Fruit fly (Drosophila melanogaster) whole organism, embryonic: Measurements from ENCODE around the gene Tom40.
A peak's percentile ranks its signal among the peaks of the same experiment; 100 is the strongest.

Experiments
- ATbp ChIP-seq: fragments of 200-800 bp; sonication (Bioruptor generic); optimal IDR thresholded peaks from 2 replicates; lab custom pipeline; 2017; ENCODE audit warnings: missing biosample characterization, mild to moderate bottlenecking, missing genetic modification characterization, missing genetic modification reagents
- Blimp-1 ChIP-seq: fragments of 200-800 bp; sonication (Bioruptor generic); optimal IDR thresholded peaks from 3 replicates; lab custom pipeline; 2018; ENCODE audit warnings: missing biosample characterization, missing genetic modification characterization, mild to moderate bottlenecking, moderate library complexity, missing genetic modification reagents
- CG11695 ChIP-seq: fragments of 200-800 bp; sonication (Bioruptor generic); IDR thresholded peaks from 3 replicates; pipeline ENCODE4 v1.3.6; 2022; ENCODE audit warnings: missing biosample characterization, missing genetic modification characterization
- CG12299 ChIP-seq: fragments of 200-800 bp; sonication (Bioruptor generic); optimal IDR thresholded peaks from 2 replicates; lab custom pipeline; 2018; ENCODE audit warnings: missing biosample characterization, mild to moderate bottlenecking, missing genetic modification characterization
- CG12769 ChIP-seq: fragments of 200-800 bp; sonication (Bioruptor generic); optimal IDR thresholded peaks from 2 replicates; lab custom pipeline; 2019; ENCODE audit warnings: missing biosample characterization, mild to moderate bottlenecking, missing genetic modification characterization, moderate library complexity
- CG13296 ChIP-seq: fragments of 200-800 bp; sonication (Bioruptor generic); optimal IDR thresholded peaks from 3 replicates; lab custom pipeline; 2018; ENCODE audit warnings: missing biosample characterization, mild to moderate bottlenecking, missing genetic modification characterization
- CG13894 ChIP-seq: fragments of 200-800 bp; sonication (Bioruptor generic); optimal IDR thresholded peaks from 3 replicates; lab custom pipeline; 2018; ENCODE audit warnings: missing biosample characterization, mild to moderate bottlenecking, missing genetic modification characterization, moderate library complexity
- CG15073 ChIP-seq: fragments of 200-800 bp; sonication (Bioruptor generic); optimal IDR thresholded peaks from 2 replicates; lab custom pipeline; 2016; ENCODE audit warnings: missing biosample characterization, missing genetic modification characterization
- CG15601 ChIP-seq: fragments of 200-800 bp; sonication (Bioruptor generic); optimal IDR thresholded peaks from 3 replicates; lab custom pipeline; 2019; ENCODE audit warnings: missing biosample characterization, mild to moderate bottlenecking, missing genetic modification characterization, moderate library complexity
- CG1603 ChIP-seq: fragments of 200-800 bp; sonication (Bioruptor generic); optimal IDR thresholded peaks from 2 replicates; lab custom pipeline; 2019; ENCODE audit warnings: missing biosample characterization, mild to moderate bottlenecking, missing genetic modification characterization, moderate library complexity
- CG2120 ChIP-seq: fragments of 200-800 bp; sonication (Bioruptor generic); optimal IDR thresholded peaks from 3 replicates; lab custom pipeline; 2016; ENCODE audit warnings: missing biosample characterization, missing genetic modification characterization
- CG2129 ChIP-seq: fragments of 200-800 bp; sonication (Bioruptor generic); IDR thresholded peaks from 2 replicates; pipeline ENCODE4 v1.3.6; 2022; ENCODE audit warnings: missing biosample characterization, missing genetic modification characterization; ENCODE audit not compliant: partially characterized antibody
- CG2199 ChIP-seq: fragments of 200-800 bp; sonication (Bioruptor generic); IDR thresholded peaks from 3 replicates; pipeline ENCODE4 v1.3.6; 2022; ENCODE audit warnings: missing biosample characterization, missing genetic modification characterization
- CG2889 ChIP-seq: fragments of 200-800 bp; sonication (Bioruptor generic); IDR thresholded peaks from 3 replicates; pipeline ENCODE4 v1.3.6; 2022; ENCODE audit warnings: missing biosample characterization, missing genetic modification characterization
- CG3838 ChIP-seq: fragments of 200-800 bp; sonication (Bioruptor generic); optimal IDR thresholded peaks from 3 replicates; lab custom pipeline; 2016; ENCODE audit warnings: missing biosample characterization, missing genetic modification characterization
- CG42726 ChIP-seq: fragments of 200-800 bp; sonication (Bioruptor generic); IDR thresholded peaks from 2 replicates; pipeline ENCODE4 v1.3.6; 2022; ENCODE audit warnings: missing biosample characterization, missing genetic modification characterization; ENCODE audit not compliant: partially characterized antibody
- CG7839 ChIP-seq: fragments of 200-800 bp; sonication (Bioruptor generic); optimal IDR thresholded peaks from 3 replicates; lab custom pipeline; 2018; ENCODE audit warnings: missing biosample characterization, mild to moderate bottlenecking, missing genetic modification characterization, moderate library complexity
- CG8281 ChIP-seq: fragments of 200-800 bp; sonication (Bioruptor generic); optimal IDR thresholded peaks from 2 replicates; lab custom pipeline; 2018; ENCODE audit warnings: missing biosample characterization, mild to moderate bottlenecking, missing genetic modification characterization, moderate library complexity
- Chrac-16 ChIP-seq: fragments of 200-800 bp; sonication (Bioruptor generic); optimal IDR thresholded peaks from 3 replicates; lab custom pipeline; 2016; ENCODE audit warnings: missing biosample characterization, missing genetic modification characterization
- Doc2 ChIP-seq: fragments of 200-800 bp; sonication (Bioruptor generic); IDR thresholded peaks from 2 replicates; pipeline ENCODE4 v1.3.6; 2022; ENCODE audit warnings: missing biosample characterization, missing genetic modification characterization
- Gug ChIP-seq: fragments of 200-800 bp; sonication (Bioruptor generic); IDR thresholded peaks from 4 replicates; pipeline ENCODE4 v1.3.6; 2022; ENCODE audit warnings: missing biosample characterization, missing genetic modification characterization
- H2.0 ChIP-seq: fragments of 200-800 bp; sonication (Bioruptor generic); IDR thresholded peaks from 2 replicates; pipeline ENCODE4 v1.3.6; 2022; ENCODE audit warnings: missing biosample characterization, missing genetic modification characterization
- HHEX ChIP-seq: fragments of 200-800 bp; sonication (Bioruptor generic); optimal IDR thresholded peaks from 3 replicates; lab custom pipeline; 2017; ENCODE audit warnings: missing biosample characterization, mild to moderate bottlenecking, missing genetic modification characterization, missing genetic modification reagents
- HLH3B ChIP-seq: fragments of 200-800 bp; sonication (Bioruptor generic); IDR thresholded peaks from 2 replicates; pipeline ENCODE4 v1.3.6; 2022; ENCODE audit warnings: missing biosample characterization, missing genetic modification characterization
- Hmx ChIP-seq: fragments of 200-800 bp; sonication (Bioruptor generic); optimal IDR thresholded peaks from 2 replicates; lab custom pipeline; 2016; ENCODE audit warnings: missing biosample characterization, missing genetic modification characterization
- Lpt ChIP-seq: fragments of >200 bp; optimal IDR thresholded peaks from 2 replicates; lab custom pipeline; 2018; ENCODE audit warnings: missing biosample characterization, missing genetic modification characterization
- NfI ChIP-seq: fragments of 200-800 bp; sonication (Bioruptor generic); optimal IDR thresholded peaks from 3 replicates; lab custom pipeline; 2018; ENCODE audit warnings: missing biosample characterization, mild to moderate bottlenecking, missing genetic modification characterization, moderate library complexity
- Opbp ChIP-seq: fragments of 200-800 bp; sonication (Bioruptor generic); IDR thresholded peaks from 3 replicates; pipeline ENCODE4 v1.3.6; 2022; ENCODE audit warnings: missing biosample characterization, missing genetic modification characterization; ENCODE audit not compliant: partially characterized antibody
- PHDP ChIP-seq: fragments of 200-800 bp; sonication (Bioruptor generic); optimal IDR thresholded peaks from 3 replicates; lab custom pipeline; 2018; ENCODE audit warnings: missing biosample characterization, mild to moderate bottlenecking, missing genetic modification characterization, moderate library complexity
- Pdp1 ChIP-seq, 2 experiments: fragments of 200-800 bp; sonication (Bioruptor generic); optimal IDR thresholded peaks; 3 replicates each; lab custom pipeline; 2016; ENCODE audit warnings: missing biosample characterization in 2 of 2, missing genetic modification characterization in 2 of 2, mild to moderate bottlenecking in 1 of 2, moderate library complexity in 1 of 2
- Xbp1 ChIP-seq: fragments of 200-800 bp; sonication (Bioruptor generic); optimal IDR thresholded peaks from 3 replicates; lab custom pipeline; 2016; ENCODE audit warnings: missing biosample characterization, mild to moderate bottlenecking, missing genetic modification characterization
- cato ChIP-seq: fragments of 200-800 bp; sonication (Bioruptor generic); optimal IDR thresholded peaks from 2 replicates; lab custom pipeline; 2016; ENCODE audit warnings: missing biosample characterization, missing genetic modification characterization, borderline replicate concordance
- chif ChIP-seq, 2 experiments: fragments of 200-800 bp; sonication (Bioruptor generic); optimal IDR thresholded peaks; 3 replicates each; lab custom pipeline; 2016; ENCODE audit warnings: missing biosample characterization in 2 of 2, missing genetic modification characterization in 2 of 2
- dati ChIP-seq: fragments of 200-800 bp; sonication (Bioruptor generic); IDR thresholded peaks from 2 replicates; pipeline ENCODE4 v1.3.6; 2022; ENCODE audit warnings: missing biosample characterization, missing genetic modification characterization
- dimm ChIP-seq: fragments of 200-800 bp; sonication (Bioruptor generic); IDR thresholded peaks from 2 replicates; pipeline ENCODE4 v1.3.6; 2022; ENCODE audit warnings: missing biosample characterization, missing genetic modification characterization
- esg ChIP-seq: fragments of 200-800 bp; sonication (Bioruptor generic); conservative IDR thresholded peaks from 2 replicates; pipeline ENCODE4 v1.3.6; 2022; ENCODE audit warnings: missing biosample characterization, missing genetic modification characterization
- exex ChIP-seq: fragments of 200-800 bp; sonication (Bioruptor generic); optimal IDR thresholded peaks from 4 replicates; lab custom pipeline; 2018; ENCODE audit warnings: missing biosample characterization, mild to moderate bottlenecking, missing genetic modification characterization, moderate library complexity
- gem ChIP-seq: fragments of 200-800 bp; sonication (Bioruptor generic); optimal IDR thresholded peaks from 2 replicates; lab custom pipeline; 2019; ENCODE audit warnings: missing biosample characterization, mild to moderate bottlenecking, missing genetic modification characterization, moderate library complexity
- grn ChIP-seq: fragments of 200-800 bp; sonication (Bioruptor generic); optimal IDR thresholded peaks from 3 replicates; lab custom pipeline; 2017; ENCODE audit warnings: missing biosample characterization, missing genetic modification characterization
- gsb ChIP-seq: fragments of 200-800 bp; sonication (Bioruptor generic); IDR thresholded peaks from 2 replicates; pipeline ENCODE4 v1.3.6; 2022; ENCODE audit warnings: missing biosample characterization, missing genetic modification characterization
- nau ChIP-seq: fragments of 200-800 bp; sonication (Bioruptor generic); optimal IDR thresholded peaks from 3 replicates; lab custom pipeline; 2017; ENCODE audit warnings: missing biosample characterization, mild to moderate bottlenecking, missing genetic modification characterization, missing genetic modification reagents
- nmo ChIP-seq: fragments of 200-800 bp; sonication (Bioruptor generic); optimal IDR thresholded peaks from 2 replicates; lab custom pipeline; 2018; ENCODE audit warnings: missing biosample characterization, mild to moderate bottlenecking, missing genetic modification characterization, moderate library complexity
- pb ChIP-seq: fragments of 200-800 bp; sonication (Bioruptor generic); optimal IDR thresholded peaks from 3 replicates; lab custom pipeline; 2016; ENCODE audit warnings: missing biosample characterization, missing genetic modification characterization
- pfk ChIP-seq: fragments of 200-800 bp; sonication (Bioruptor generic); optimal IDR thresholded peaks from 2 replicates; lab custom pipeline; 2018; ENCODE audit warnings: missing biosample characterization, mild to moderate bottlenecking, missing genetic modification characterization, moderate library complexity
- pum ChIP-seq: fragments of 200-800 bp; sonication (Bioruptor generic); optimal IDR thresholded peaks from 2 replicates; lab custom pipeline; 2016; ENCODE audit warnings: missing biosample characterization, missing genetic modification characterization
- row ChIP-seq: fragments of 200-800 bp; sonication (Bioruptor generic); IDR thresholded peaks from 3 replicates; pipeline ENCODE4 v1.3.6; 2022; ENCODE audit warnings: missing biosample characterization, missing genetic modification characterization
- sim ChIP-seq: fragments of 200-800 bp; sonication (Bioruptor generic); IDR thresholded peaks from 2 replicates; pipeline ENCODE4 v1.3.6; 2022; ENCODE audit warnings: missing biosample characterization, missing genetic modification characterization
- so ChIP-seq: fragments of 200-800 bp; sonication (Bioruptor generic); IDR thresholded peaks from 3 replicates; pipeline ENCODE4 v1.3.6; 2022; ENCODE audit warnings: missing biosample characterization, missing genetic modification characterization
- sob ChIP-seq: fragments of 200-800 bp; sonication (Bioruptor generic); IDR thresholded peaks from 2 replicates; pipeline ENCODE4 v1.3.6; 2022; ENCODE audit warnings: missing biosample characterization, missing genetic modification characterization
- trh ChIP-seq: fragments of 200-800 bp; sonication (Bioruptor generic); optimal IDR thresholded peaks from 2 replicates; lab custom pipeline; 2016; ENCODE audit warnings: missing biosample characterization, missing genetic modification characterization
- wdn ChIP-seq: fragments of 200-800 bp; sonication (Bioruptor generic); IDR thresholded peaks from 2 replicates; pipeline ENCODE4 v1.3.6; 2022; ENCODE audit warnings: missing biosample characterization, missing genetic modification characterization
- zen ChIP-seq: fragments of 200-800 bp; sonication (Bioruptor generic); optimal IDR thresholded peaks from 3 replicates; lab custom pipeline; 2018; ENCODE audit warnings: missing biosample characterization, mild to moderate bottlenecking, missing genetic modification characterization, moderate library complexity

Gene Tom40

dm6 chrX:7715433-7715832 is 21.3 kb upstream of the Tom40 start (continued):
- TF ChIP-seq Pdp1 (GFP tag; optimal IDR thresholded peaks at IDR 0.05; lab: Kevin White, UChicago) = no peak
- TF ChIP-seq CG2199 (GFP tag; lab: Robert Waterston, UW) = no peak
- TF ChIP-seq CG2129 = no peak
- TF ChIP-seq esg (GFP tag; lab: Robert Waterston, UW) = no peak
- TF ChIP-seq CG7839 = no peak
- TF ChIP-seq dimm (GFP tag; lab: Robert Waterston, UW) = no peak
- no peak for TF ChIP-seq so (GFP tag; lab: Robert Waterston, UW)
- TF ChIP-seq pb (GFP tag; lab: Kevin White, UChicago) = no peak
- no peak for TF ChIP-seq Lpt (GFP tag; lab: Kevin White, UChicago)
- TF ChIP-seq CG13894 (tag; lab: Kevin White, UChicago) = no peak
- TF ChIP-seq Xbp1 (GFP tag; lab: Kevin White, UChicago) = no peak
- no peak for TF ChIP-seq CG42726 (GFP tag; lab: Robert Waterston, UW)
- TF ChIP-seq exex (tag; lab: Kevin White, UChicago) = no peak
- no peak for TF ChIP-seq CG15073
- TF ChIP-seq row (GFP tag; lab: Robert Waterston, UW) = peak; percentile 45; the same call in 2 of the 3 replicates
- TF ChIP-seq PHDP (tag; lab: Kevin White, UChicago) = no peak
- no peak for TF ChIP-seq Doc2 (GFP tag; lab: Robert Waterston, UW)
- no peak for TF ChIP-seq grn (GFP tag; lab: Kevin White, UChicago)
- TF ChIP-seq H2.0 = no peak
- no peak for TF ChIP-seq Blimp-1 (GFP tag; lab: Kevin White, UChicago)
- peak; percentile 40 for TF ChIP-seq gem (tag; lab: Kevin White, UChicago)
- TF ChIP-seq CG13296 (GFP tag; lab: Kevin White, UChicago) = no peak
- no peak for TF ChIP-seq dati (GFP tag; lab: Robert Waterston, UW)
- no peak for TF ChIP-seq pum (GFP tag; lab: Kevin White, UChicago)
- peak; percentile 14 for TF ChIP-seq CG2120 (GFP tag; lab: Kevin White, UChicago)
- no peak for TF ChIP-seq cato (GFP tag; lab: Kevin White, UChicago)
- no peak for TF ChIP-seq sim
- no peak for TF ChIP-seq nmo (GFP tag; lab: Kevin White, UChicago)
- TF ChIP-seq wdn (GFP tag; lab: Robert Waterston, UW) = no peak
- no peak for TF ChIP-seq CG1603 (tag; lab: Kevin White, UChicago)
- TF ChIP-seq HLH3B (GFP tag; lab: Robert Waterston, UW) = no peak
- TF ChIP-seq CG3838 (GFP tag; lab: Kevin White, UChicago) = no peak
- TF ChIP-seq ATbp (GFP tag; lab: Kevin White, UChicago) = no peak
- no peak for TF ChIP-seq CG8281
- no peak for TF ChIP-seq CG15601
- no peak for TF ChIP-seq nau
- TF ChIP-seq NfI (GFP tag; lab: Kevin White, UChicago) = no peak
- TF ChIP-seq Hmx = no peak
- TF ChIP-seq chif (GFP tag; optimal IDR thresholded peaks at IDR 0.05; lab: Kevin White, UChicago) = no peak
- no peak for TF ChIP-seq HHEX (GFP tag; lab: Kevin White, UChicago)
- no peak for TF ChIP-seq trh (GFP tag; lab: Kevin White, UChicago)
- TF ChIP-seq CG12769 = no peak
- no peak for TF ChIP-seq CG11695
- TF ChIP-seq pfk (GFP tag; lab: Kevin White, UChicago) = no peak
- TF ChIP-seq Gug (GFP tag; lab: Robert Waterston, UW) = no peak
- TF ChIP-seq CG12299 (tag; lab: Kevin White, UChicago) = no peak
- no peak for TF ChIP-seq Chrac-16 (GFP tag; lab: Kevin White, UChicago)
- TF ChIP-seq zen (tag; lab: Kevin White, UChicago) = no peak
- no peak for TF ChIP-seq gsb (GFP tag; lab: Robert Waterston, UW)
- no peak for TF ChIP-seq CG2889
- TF ChIP-seq sob = no peak
- TF ChIP-seq Opbp (GFP tag; lab: Robert Waterston, UW) = no peak
